Fruit fly (Drosophila melanogaster) S2 (cell line): ENCODE data around the gene CG43156.

Experiments
- CG8478 ChIP-seq: fragments of >200 bp; optimal IDR thresholded peaks from 2 replicates; lab custom pipeline; 2018
- CTCF ChIP-seq, 2 experiments: fragments of >200 bp; optimal IDR thresholded peaks; 2 replicates each; lab custom pipeline; 2018

DNA sequence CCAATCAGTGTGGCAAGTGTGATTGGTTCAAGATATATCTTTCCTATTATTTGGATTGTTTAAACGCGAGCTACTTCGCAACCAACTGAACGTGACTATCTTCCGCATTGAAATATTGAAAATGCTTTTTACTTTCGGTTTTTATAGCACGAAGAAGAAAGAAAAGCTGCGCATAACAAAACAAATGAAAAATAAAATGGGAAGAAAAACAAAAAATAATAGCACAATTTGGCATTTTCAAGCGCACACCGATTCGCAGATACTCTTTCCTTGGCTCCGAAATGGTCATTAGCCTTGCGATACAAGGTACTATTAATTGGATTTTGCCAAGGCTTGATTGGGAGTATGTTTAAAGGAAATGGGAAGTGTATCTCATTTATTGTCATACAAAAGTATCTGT, 17.9 kb upstream of the CG43156 start, which contains the start of gene Sclp:
- no peak for TF ChIP-seq CG8478
- no peak for TF ChIP-seq CTCF (optimal IDR thresholded peaks at IDR 0.05; lab: Kevin White, UChicago)
